Worm (Caenorhabditis elegans) whole organism, L3 larva: ENCODE data around the gene Y38C1AA.6.

Source experiments
- aly-2 ChIP-seq: fragments of 150-350 bp; optimal IDR thresholded peaks from 2 replicates; lab custom pipeline; 2014; ENCODE audit warnings: missing biosample characterization, missing genetic modification characterization
- ceh-16 ChIP-seq: sonication (generic microtip); optimal IDR thresholded peaks from 2 replicates; lab custom pipeline; 2017; ENCODE audit warnings: missing biosample characterization, missing genetic modification characterization
- fkh-2 ChIP-seq: fragments of 150-350 bp; optimal IDR thresholded peaks from 2 replicates; lab custom pipeline; 2014; ENCODE audit warnings: missing biosample characterization, missing genetic modification reagents, missing genetic modification characterization
- lin-15B ChIP-seq: fragments of 150-350 bp; optimal IDR thresholded peaks from 2 replicates; lab custom pipeline; 2014; ENCODE audit warnings: missing biosample characterization, missing genetic modification characterization
- nhr-76 ChIP-seq: fragments of 150-350 bp; sonication (generic microtip); optimal IDR thresholded peaks from 5 replicates; lab custom pipeline; 2014; ENCODE audit warnings: missing biosample characterization, missing genetic modification characterization
- pha-4 ChIP-seq: fragments of 150-350 bp; optimal IDR thresholded peaks from 2 replicates; lab custom pipeline; 2014; ENCODE audit warnings: missing biosample characterization, missing genetic modification reagents, missing genetic modification characterization
- unc-39 ChIP-seq: sonication (generic microtip); optimal IDR thresholded peaks from 4 replicates; lab custom pipeline; 2017; ENCODE audit warnings: missing biosample characterization, missing genetic modification characterization
- zag-1 ChIP-seq: fragments of 150-350 bp; optimal IDR thresholded peaks from 2 replicates; lab custom pipeline; 2014; ENCODE audit warnings: missing biosample characterization, missing genetic modification characterization

DNA sequence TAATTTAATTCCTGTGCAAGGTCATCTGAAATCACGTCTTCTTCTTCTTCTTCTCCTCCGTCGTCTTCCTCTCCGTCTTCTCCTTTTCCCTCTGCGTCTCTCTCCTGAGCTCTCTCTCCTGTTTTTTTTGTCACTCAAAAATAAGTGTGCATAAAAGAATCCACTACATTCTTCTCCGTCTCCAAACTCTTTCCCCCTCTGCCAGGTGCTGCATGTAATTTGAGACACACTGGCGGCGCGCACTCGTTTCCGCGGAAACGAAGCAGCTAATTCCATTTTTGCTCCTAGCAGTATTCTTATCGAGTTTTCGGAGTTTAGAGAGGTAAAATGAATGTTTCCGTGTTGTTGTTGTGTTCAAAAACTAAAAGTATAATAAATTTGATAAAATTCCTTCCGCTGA is 23.5 kb downstream of the Y38C1AA.6 start:
- TF ChIP-seq nhr-76 = no peak
- no peak for TF ChIP-seq ceh-16 (tag; lab: Kevin White, UChicago)
- no peak for TF ChIP-seq aly-2 (tag; lab: Kevin White, UChicago)
- TF ChIP-seq pha-4 (tag; lab: Kevin White, UChicago) = no peak
- TF ChIP-seq zag-1 (tag; lab: Kevin White, UChicago) = no peak
- TF ChIP-seq unc-39 (tag; lab: Kevin White, UChicago) = no peak
- peak; percentile 3 for TF ChIP-seq lin-15B (tag; lab: Kevin White, UChicago)
- no peak for TF ChIP-seq fkh-2 (tag; lab: Kevin White, UChicago)
